Fruit fly (Drosophila melanogaster): ENCODE results near the gene CycE.
"Not testable (repeated sequence)": the region's sequence is repeated elsewhere in the genome, so short reads cannot be mapped to it uniquely, and the experiment has no call there.

The CycE gene

dm6 chr2L:15695738-15696137, 52.2 kb downstream of the CycE start, which contains the start of gene CG31780:
Gene CG31780, plus strand, starts transcription at chr2L:15696038.
- not testable (repeated sequence) for TF ChIP-seq CG17801 (GFP tag; optimal IDR thresholded peaks at IDR 0.05; ENCODE audit: partially characterized antibody)

- not testable (repeated sequence) for TF ChIP-seq CG17801 (GFP tag; optimal IDR thresholded peaks at IDR 0.05; ENCODE audit: partially characterized antibody)
Measured at dm6 chr2L:15694371-15694770, 53.6 kb downstream of the CycE start, which contains the start of gene CG44140. Gene CG44140, minus strand, starts transcription at chr2L:15694471.
